Fruit fly (Drosophila melanogaster): ENCODE measurements around the gene Obp99d.

- TF ChIP-seq h (optimal IDR thresholded peaks at IDR 0.05) (no peak), ttk (optimal IDR thresholded peaks at IDR 0.05) (no peak), Myc (optimal IDR thresholded peaks at IDR 0.05) (no peak), insv (optimal IDR thresholded peaks at IDR 0.05) (no peak), Sin3A (optimal IDR thresholded peaks at IDR 0.05) (no peak), psq (optimal IDR thresholded peaks at IDR 0.05) (no peak)
Measured at dm6 chr3R:29689833-29690538, 24.3 kb upstream of the Obp99d start.
